Fruit fly (Drosophila melanogaster) whole organism, wandering third instar larva: ENCODE data around the gene hb.

ENCODE experiments used
- Abd-B ChIP-seq: fragments of >200 bp; optimal IDR thresholded peaks from 2 replicates; lab custom pipeline; 2017; ENCODE audit warnings: missing biosample characterization, missing genetic modification characterization
- CG32264 ChIP-seq: fragments of 200-800 bp; sonication (Bioruptor generic); optimal IDR thresholded peaks from 2 replicates; lab custom pipeline; 2016; ENCODE audit warnings: missing biosample characterization, missing genetic modification characterization
- CG9705 ChIP-seq: fragments of 200-800 bp; sonication (Bioruptor generic); optimal IDR thresholded peaks from 2 replicates; lab custom pipeline; 2018; ENCODE audit warnings: missing biosample characterization, mild to moderate bottlenecking, missing genetic modification characterization
- CrebA ChIP-seq: fragments of 200-800 bp; sonication (Bioruptor generic); optimal IDR thresholded peaks from 2 replicates; lab custom pipeline; 2016; ENCODE audit warnings: missing biosample characterization, mild to moderate bottlenecking, missing genetic modification characterization, borderline replicate concordance
- Dif ChIP-seq: fragments of 200-275, 200-300 bp; sonication (Bioruptor generic); optimal IDR thresholded peaks from 2 replicates; lab custom pipeline; 2018; ENCODE audit warnings: missing biosample characterization, missing genetic modification characterization; ENCODE audit not compliant: partially characterized antibody
- GATAd ChIP-seq: sonication (Bioruptor generic); optimal IDR thresholded peaks from 2 replicates; lab custom pipeline; 2016; ENCODE audit warnings: missing biosample characterization, missing genetic modification characterization
- HLH106 ChIP-seq: fragments of 200-800 bp; optimal IDR thresholded peaks from 3 replicates; lab custom pipeline; 2019; ENCODE audit warnings: missing biosample characterization, mild to moderate bottlenecking, missing genetic modification characterization, moderate library complexity
- Hnf4 ChIP-seq: fragments of 200-800 bp; sonication (Bioruptor generic); optimal IDR thresholded peaks from 2 replicates; lab custom pipeline; 2016; ENCODE audit warnings: missing biosample characterization, mild to moderate bottlenecking, missing genetic modification characterization
- Hr78 ChIP-seq: fragments of >200 bp; optimal IDR thresholded peaks from 2 replicates; lab custom pipeline; 2017; ENCODE audit warnings: missing biosample characterization, missing genetic modification characterization
- Hr83 ChIP-seq: fragments of 200-300 bp; sonication (Bioruptor generic); optimal IDR thresholded peaks from 2 replicates; lab custom pipeline; 2016; ENCODE audit warnings: missing biosample characterization, mild to moderate bottlenecking, missing genetic modification characterization, moderate library complexity; ENCODE audit not compliant: poor library complexity, severe bottlenecking
- Jra ChIP-seq: sonication (Bioruptor generic); optimal IDR thresholded peaks from 2 replicates; lab custom pipeline; 2016; ENCODE audit warnings: missing biosample characterization, missing genetic modification characterization
- Myc ChIP-seq: fragments of >200 bp; optimal IDR thresholded peaks from 2 replicates; lab custom pipeline; 2017
- N ChIP-seq: fragments of >200 bp; optimal IDR thresholded peaks from 2 replicates; lab custom pipeline; 2018; ENCODE audit warnings: missing biosample characterization, missing external identifiers, missing genetic modification characterization
- OdsH ChIP-seq: fragments of 200-800 bp; sonication (Bioruptor generic); optimal IDR thresholded peaks from 2 replicates; lab custom pipeline; 2016; ENCODE audit warnings: missing biosample characterization, mild to moderate bottlenecking, missing genetic modification characterization
- Rel ChIP-seq, 2 experiments: fragments of 200-800 bp; sonication (Bioruptor generic) in 1 of 2; optimal IDR thresholded peaks; 2 replicates in 1 of 2; 3 replicates in 1 of 2; lab custom pipeline; 2016 to 2019; ENCODE audit warnings: mild to moderate bottlenecking in 2 of 2, missing biosample characterization in 2 of 2, missing genetic modification characterization in 2 of 2, moderate library complexity in 1 of 2
- Sp1 ChIP-seq: fragments of 200-800 bp; sonication (Bioruptor generic); optimal IDR thresholded peaks from 3 replicates; lab custom pipeline; 2019; ENCODE audit warnings: missing biosample characterization, mild to moderate bottlenecking, missing genetic modification characterization, moderate library complexity
- Vsx2 ChIP-seq: fragments of 200-300, 225-300 bp; sonication (Bioruptor generic); optimal IDR thresholded peaks from 2 replicates; lab custom pipeline; 2018; ENCODE audit warnings: missing biosample characterization, missing genetic modification characterization; ENCODE audit not compliant: partially characterized antibody
- br ChIP-seq: fragments of 200-800 bp; sonication (Bioruptor generic); optimal IDR thresholded peaks from 2 replicates; lab custom pipeline; 2016; ENCODE audit warnings: missing biosample characterization, missing genetic modification characterization
- brk ChIP-seq: fragments of 200-800 bp; sonication (Bioruptor generic); optimal IDR thresholded peaks from 2 replicates; lab custom pipeline; 2016; ENCODE audit warnings: missing biosample characterization, mild to moderate bottlenecking, missing genetic modification characterization
- dl ChIP-seq, 2 experiments: fragments of 175-275, 200-275 bp in 1 of 2; fragments of 200-275 bp in 1 of 2; sonication (Bioruptor generic); optimal IDR thresholded peaks; lab custom pipeline; 2018; ENCODE audit warnings: mild to moderate bottlenecking in 2 of 2, missing biosample characterization in 2 of 2, missing genetic modification characterization in 2 of 2, moderate library complexity in 2 of 2; ENCODE audit not compliant: partially characterized antibody in 2 of 2, insufficient read depth in 1 of 2
- dmrt93B ChIP-seq: fragments of 200-800 bp; sonication (Bioruptor generic); optimal IDR thresholded peaks from 2 replicates; lab custom pipeline; 2018; ENCODE audit warnings: missing biosample characterization, mild to moderate bottlenecking, missing genetic modification characterization
- dsf ChIP-seq: sonication (Bioruptor generic); optimal IDR thresholded peaks from 2 replicates; lab custom pipeline; 2016; ENCODE audit warnings: missing biosample characterization, missing genetic modification characterization, borderline replicate concordance
- ey ChIP-seq: fragments of 200-800 bp; sonication (Bioruptor generic); optimal IDR thresholded peaks from 2 replicates; lab custom pipeline; 2016; ENCODE audit warnings: missing biosample characterization, missing genetic modification characterization
- foxo ChIP-seq, 2 experiments: fragments of 200-800 bp; sonication (Bioruptor generic); optimal IDR thresholded peaks; 2 replicates in 1 of 2; 3 replicates in 1 of 2; lab custom pipeline; 2016 to 2017; ENCODE audit warnings: missing biosample characterization in 2 of 2, missing genetic modification characterization in 2 of 2
- fru ChIP-seq: fragments of 200-800 bp; sonication (Bioruptor generic); optimal IDR thresholded peaks from 3 replicates; lab custom pipeline; 2016; ENCODE audit warnings: missing biosample characterization, mild to moderate bottlenecking, missing genetic modification characterization
- h ChIP-seq: fragments of 200-800 bp; sonication (Bioruptor generic); optimal IDR thresholded peaks from 3 replicates; lab custom pipeline; 2016; ENCODE audit warnings: missing biosample characterization, mild to moderate bottlenecking, missing genetic modification characterization
- jim ChIP-seq: fragments of 175-275, 200-325 bp; sonication (Bioruptor generic); optimal IDR thresholded peaks from 2 replicates; lab custom pipeline; 2016; ENCODE audit warnings: missing biosample characterization, mild to moderate bottlenecking, missing genetic modification characterization
- lola ChIP-seq: fragments of >200 bp; optimal IDR thresholded peaks from 2 replicates; lab custom pipeline; 2017; ENCODE audit warnings: missing biosample characterization, missing genetic modification characterization
- pan ChIP-seq: fragments of >200 bp; optimal IDR thresholded peaks from 2 replicates; lab custom pipeline; 2017
- psq ChIP-seq: fragments of 200-800 bp; sonication (Bioruptor generic); optimal IDR thresholded peaks from 3 replicates; lab custom pipeline; 2017; ENCODE audit warnings: missing biosample characterization, mild to moderate bottlenecking, missing genetic modification characterization, moderate library complexity
- rgr ChIP-seq: fragments of 200-800 bp; sonication (Bioruptor generic); optimal IDR thresholded peaks from 3 replicates; lab custom pipeline; 2016; ENCODE audit warnings: missing biosample characterization, mild to moderate bottlenecking, missing genetic modification characterization
- sage ChIP-seq: fragments of 200-800 bp; sonication (Bioruptor generic); optimal IDR thresholded peaks from 2 replicates; lab custom pipeline; 2016; ENCODE audit warnings: missing biosample characterization, mild to moderate bottlenecking, missing genetic modification characterization
- sv ChIP-seq: fragments of 200-800 bp; sonication (Bioruptor generic); optimal IDR thresholded peaks from 3 replicates; lab custom pipeline; 2016; ENCODE audit warnings: missing biosample characterization, missing genetic modification characterization
- tai ChIP-seq: sonication (Bioruptor generic); optimal IDR thresholded peaks from 2 replicates; lab custom pipeline; 2016; ENCODE audit warnings: missing biosample characterization, missing genetic modification characterization
- usp ChIP-seq: fragments of >200 bp; optimal IDR thresholded peaks from 2 replicates; lab custom pipeline; 2017; ENCODE audit warnings: missing biosample characterization, missing genetic modification characterization
- woc ChIP-seq: sonication (Bioruptor generic); optimal IDR thresholded peaks from 2 replicates; lab custom pipeline; 2016; ENCODE audit warnings: missing biosample characterization, mild to moderate bottlenecking, missing genetic modification characterization

The hb gene

dm6 chr3R:8660661-8661060 is 37.0 kb downstream of the hb start, which contains the start of gene bel:
bel (minus strand) TSS chr3R:8660761.
- TF ChIP-seq lola (GFP tag; lab: Kevin White, UChicago): no peak
- no peak for TF ChIP-seq woc (GFP tag; lab: Kevin White, UChicago)
- TF ChIP-seq dmrt93B (GFP tag; lab: Kevin White, UChicago): no peak
- TF ChIP-seq tai: no peak
- no peak for TF ChIP-seq HLH106 (tag; lab: Kevin White, UChicago)
- TF ChIP-seq Vsx2 (GFP tag; lab: Kevin White, UChicago): no peak
- TF ChIP-seq CG9705: no peak
- TF ChIP-seq Hnf4 (GFP tag; lab: Kevin White, UChicago): no peak
- TF ChIP-seq psq: no peak
- TF ChIP-seq Dif (GFP tag; lab: Kevin White, UChicago): no peak
- TF ChIP-seq Hr78 (GFP tag; lab: Kevin White, UChicago): no peak
- TF ChIP-seq Rel (GFP tag; optimal IDR thresholded peaks at IDR 0.05; lab: Kevin White, UChicago): no peak
- TF ChIP-seq Rel (tag; optimal IDR thresholded peaks at IDR 0.05; lab: Kevin White, UChicago): no peak
- no peak for TF ChIP-seq Myc (lab: Kevin White, UChicago)
- TF ChIP-seq brk (GFP tag; lab: Kevin White, UChicago): no peak
- no peak for TF ChIP-seq br (GFP tag; lab: Kevin White, UChicago)
- no peak for TF ChIP-seq Abd-B (GFP tag; lab: Kevin White, UChicago)
- TF ChIP-seq usp (GFP tag; lab: Kevin White, UChicago): no peak
- TF ChIP-seq sage (GFP tag; lab: Kevin White, UChicago): no peak
- no peak for TF ChIP-seq OdsH
- TF ChIP-seq ey: no peak

dm6 chr3R:8659907-8660660 is 37.5 kb downstream of the hb start:
- TF ChIP-seq Myc (lab: Kevin White, UChicago): peak; percentile 50
- TF ChIP-seq h (GFP tag; lab: Kevin White, UChicago): peak; percentile 93
- TF ChIP-seq fru (GFP tag; lab: Kevin White, UChicago): peak; percentile 15
- peak; percentile 29 for TF ChIP-seq Hnf4 (GFP tag; lab: Kevin White, UChicago)
- peak; percentile 32 for TF ChIP-seq Hr83 (GFP tag; lab: Kevin White, UChicago)
- TF ChIP-seq br (GFP tag; lab: Kevin White, UChicago): peak; percentile 12
- TF ChIP-seq HLH106 (tag; lab: Kevin White, UChicago): peak; percentile 38
- TF ChIP-seq CG9705: no peak
- no peak for TF ChIP-seq lola (GFP tag; lab: Kevin White, UChicago)
- TF ChIP-seq foxo (GFP tag; optimal IDR thresholded peaks at IDR 0.05; lab: Kevin White, UChicago): peak in 1 of 2 experiments; percentile 46
- no peak for TF ChIP-seq sage (GFP tag; lab: Kevin White, UChicago)
- peak; percentile 42 for TF ChIP-seq Dif (GFP tag; lab: Kevin White, UChicago)
- TF ChIP-seq rgr (GFP tag; lab: Kevin White, UChicago): peak; percentile 68
- peak; percentile 60 for TF ChIP-seq Sp1 (GFP tag; lab: Kevin White, UChicago)
- peak; percentile 2 for TF ChIP-seq ey
- TF ChIP-seq psq: no peak
- no peak for TF ChIP-seq Jra
- TF ChIP-seq Rel (GFP tag; optimal IDR thresholded peaks at IDR 0.05; lab: Kevin White, UChicago): no peak
- peak; percentile 63 for TF ChIP-seq Rel (tag; optimal IDR thresholded peaks at IDR 0.05; lab: Kevin White, UChicago)
- TF ChIP-seq, all 38 proteins: peak for 13

dm6 chr3R:8659200-8659897 is 38.3 kb downstream of the hb start:
- TF ChIP-seq OdsH (peak; percentile 48), CG32264 (GFP tag; lab: Kevin White, UChicago) (no peak), Myc (lab: Kevin White, UChicago) (no peak), fru (GFP tag; lab: Kevin White, UChicago) (peak; percentile 36), foxo (GFP tag; optimal IDR thresholded peaks at IDR 0.05; lab: Kevin White, UChicago) (peak in 1 of 2 experiments; percentile 70), psq (peak; percentile 54), brk (GFP tag; lab: Kevin White, UChicago) (peak; percentile 56), GATAd (no peak), lola (GFP tag; lab: Kevin White, UChicago) (no peak), Vsx2 (GFP tag; lab: Kevin White, UChicago) (no peak), N (GFP tag; lab: Kevin White, UChicago) (peak; percentile 60), jim (no peak), Hnf4 (GFP tag; lab: Kevin White, UChicago) (peak; percentile 54), usp (GFP tag; lab: Kevin White, UChicago) (no peak), tai (no peak), Jra (peak; percentile 36), dsf (GFP tag; lab: Kevin White, UChicago) (no peak), Rel (GFP tag; optimal IDR thresholded peaks at IDR 0.05; lab: Kevin White, UChicago) (peak; percentile 46), Rel (tag; optimal IDR thresholded peaks at IDR 0.05; lab: Kevin White, UChicago) (peak; percentile 54), HLH106 (tag; lab: Kevin White, UChicago) (peak; percentile 49), Hr83 (GFP tag; lab: Kevin White, UChicago) (peak; percentile 75), pan (no peak), dl (GFP tag; optimal IDR thresholded peaks at IDR 0.05; lab: Kevin White, UChicago; ENCODE audit: insufficient read depth in 1 of 2, partially characterized antibody in 2 of 2) (peak in 1 of 2 experiments; percentile 12), ey (peak; percentile 65), CrebA (GFP tag; lab: Kevin White, UChicago) (no peak), CG9705 (peak; percentile 46), sage (GFP tag; lab: Kevin White, UChicago) (no peak), woc (GFP tag; lab: Kevin White, UChicago) (peak; percentile 66), Sp1 (GFP tag; lab: Kevin White, UChicago) (peak; percentile 63), sv (GFP tag; lab: Kevin White, UChicago) (no peak), dmrt93B (GFP tag; lab: Kevin White, UChicago) (peak; percentile 13), br (GFP tag; lab: Kevin White, UChicago) (peak; percentile 58), Abd-B (GFP tag; lab: Kevin White, UChicago) (no peak)
